Worm (Caenorhabditis elegans) whole organism, L1 larva: ENCODE data around the gene stim-1.
A peak's percentile ranks its signal among the peaks of the same experiment; 100 is the strongest.

Source experiments
- C16A3.4 ChIP-seq: fragments of 150-350 bp; optimal IDR thresholded peaks from 2 replicates; lab custom pipeline; 2014; ENCODE audit warnings: missing biosample characterization, missing genetic modification characterization
- C34B4.2 ChIP-seq: sonication (generic microtip); optimal IDR thresholded peaks from 2 replicates; lab custom pipeline; 2017; ENCODE audit warnings: mild to moderate bottlenecking, missing genetic modification characterization, missing compliant biosample characterization
- F16B12.6 ChIP-seq: fragments of 150-350 bp; optimal IDR thresholded peaks from 2 replicates; lab custom pipeline; 2014; ENCODE audit warnings: missing biosample characterization, missing genetic modification characterization
- alr-1 ChIP-seq: fragments of 200-800 bp; sonication (Bioruptor generic); optimal IDR thresholded peaks from 2 replicates; lab custom pipeline; 2018; ENCODE audit warnings: borderline replicate concordance, mild to moderate bottlenecking, missing genetic modification characterization, missing compliant biosample characterization
- aly-2 ChIP-seq: fragments of 150-350 bp; optimal IDR thresholded peaks from 2 replicates; lab custom pipeline; 2014; ENCODE audit warnings: missing biosample characterization, missing genetic modification characterization
- blmp-1 ChIP-seq: fragments of 150-350 bp; optimal IDR thresholded peaks from 2 replicates; lab custom pipeline; 2014; ENCODE audit warnings: missing biosample characterization, missing genetic modification characterization
- ceh-8 ChIP-seq: fragments of 200-800 bp; sonication (Bioruptor generic); optimal IDR thresholded peaks from 2 replicates; lab custom pipeline; 2018; ENCODE audit warnings: mild to moderate bottlenecking, missing genetic modification characterization, moderate library complexity, missing compliant biosample characterization
- ceh-88 ChIP-seq: fragments of 200-800 bp; sonication (Bioruptor generic); IDR thresholded peaks from 2 replicates; pipeline ENCODE4 v1.3.6; 2022; ENCODE audit warnings: missing genetic modification characterization, missing compliant biosample characterization
- ceh-90 ChIP-seq: sonication (generic microtip); optimal IDR thresholded peaks from 2 replicates; lab custom pipeline; 2016; ENCODE audit warnings: missing genetic modification characterization, missing compliant biosample characterization
- dpl-1 ChIP-seq, 3 experiments: fragments of 150-350 bp in 2 of 3; sonication (generic microtip) in 1 of 3; optimal IDR thresholded peaks; 2 replicates each; lab custom pipeline; 2014 to 2017; ENCODE audit warnings: missing biosample characterization in 3 of 3, missing genetic modification characterization in 3 of 3, missing genetic modification reagents in 3 of 3
- dsc-1 ChIP-seq: sonication (generic microtip); optimal IDR thresholded peaks from 2 replicates; lab custom pipeline; 2016; ENCODE audit warnings: mild to moderate bottlenecking, missing genetic modification characterization, missing compliant biosample characterization
- egl-13 ChIP-seq: sonication (generic microtip); optimal IDR thresholded peaks from 2 replicates; lab custom pipeline; 2016; ENCODE audit warnings: missing genotype, missing genetic modification reagents, missing genetic modification characterization, missing compliant biosample characterization
- egl-27 ChIP-seq, 2 experiments: fragments of 150-350 bp in 1 of 2; sonication (generic microtip); optimal IDR thresholded peaks; 3 replicates each; lab custom pipeline; 2017 to 2018; ENCODE audit warnings: missing biosample characterization in 2 of 2, missing genetic modification characterization in 2 of 2, missing genetic modification reagents in 2 of 2
- elt-3 ChIP-seq, 6 experiments: fragments of 150-350 bp in 1 of 6; sonication (generic microtip); optimal IDR thresholded peaks; 2 replicates each; lab custom pipeline; 2017 to 2018; ENCODE audit warnings: missing biosample characterization in 6 of 6, missing genetic modification characterization in 6 of 6, inconsistent platforms in 1 of 6
- ets-5 ChIP-seq: fragments of 200-800 bp; sonication (Bioruptor generic); IDR thresholded peaks from 2 replicates; pipeline ENCODE4 v1.3.6; 2022; ENCODE audit warnings: missing genetic modification characterization, missing compliant biosample characterization
- fkh-4 ChIP-seq: sonication (generic microtip); optimal IDR thresholded peaks from 2 replicates; lab custom pipeline; 2016; ENCODE audit warnings: missing compliant biosample characterization, missing genetic modification characterization, borderline replicate concordance
- fkh-8 ChIP-seq: sonication (generic microtip); optimal IDR thresholded peaks from 2 replicates; lab custom pipeline; 2016; ENCODE audit warnings: mild to moderate bottlenecking, missing genetic modification characterization, missing compliant biosample characterization
- fos-1 ChIP-seq: fragments of 150-350 bp; optimal IDR thresholded peaks from 2 replicates; lab custom pipeline; 2014; ENCODE audit warnings: missing biosample characterization, missing genetic modification characterization
- hlh-4 ChIP-seq: sonication (generic microtip); optimal IDR thresholded peaks from 2 replicates; lab custom pipeline; 2016; ENCODE audit warnings: mild to moderate bottlenecking, missing genetic modification characterization, missing compliant biosample characterization
- irx-1 ChIP-seq: sonication (generic microtip); optimal IDR thresholded peaks from 2 replicates; lab custom pipeline; 2016; ENCODE audit warnings: missing genetic modification characterization, missing compliant biosample characterization
- isw-1 ChIP-seq: fragments of 200-800 bp; sonication (Bioruptor generic); IDR thresholded peaks from 2 replicates; pipeline ENCODE4 v1.3.6; 2022; ENCODE audit warnings: missing genetic modification characterization, missing compliant biosample characterization
- lin-14 ChIP-seq: fragments of 200-800 bp; sonication (Bioruptor generic); optimal IDR thresholded peaks from 2 replicates; lab custom pipeline; 2018; ENCODE audit warnings: mild to moderate bottlenecking, missing genetic modification characterization, moderate library complexity, missing compliant biosample characterization
- lin-35 ChIP-seq, 2 experiments: fragments of 150-350 bp; optimal IDR thresholded peaks; 2 replicates each; lab custom pipeline; 2014; ENCODE audit warnings: missing biosample characterization in 2 of 2, missing genetic modification characterization in 2 of 2, missing genetic modification reagents in 2 of 2
- lin-39 ChIP-seq: fragments of 150-350 bp; optimal IDR thresholded peaks from 2 replicates; lab custom pipeline; 2014; ENCODE audit warnings: missing biosample characterization, missing genetic modification reagents, missing genetic modification characterization
- lir-3 ChIP-seq: sonication (generic microtip); optimal IDR thresholded peaks from 2 replicates; lab custom pipeline; 2016; ENCODE audit warnings: mild to moderate bottlenecking, missing genetic modification characterization, moderate library complexity, missing compliant biosample characterization; ENCODE audit not compliant: poor library complexity
- mab-9 ChIP-seq: fragments of 200-800 bp; sonication (Bioruptor generic); IDR thresholded peaks from 2 replicates; pipeline ENCODE4 v1.3.6; 2022; ENCODE audit warnings: missing genetic modification reagents, missing genetic modification characterization, missing compliant biosample characterization
- mdl-1 ChIP-seq, 2 experiments: fragments of 150-350 bp; optimal IDR thresholded peaks; 2 replicates each; lab custom pipeline; 2014 to 2017; ENCODE audit warnings: missing biosample characterization in 2 of 2, missing genetic modification characterization in 2 of 2, inconsistent platforms in 1 of 2
- mep-1 ChIP-seq: fragments of 150-350 bp; optimal IDR thresholded peaks from 2 replicates; lab custom pipeline; 2014; ENCODE audit warnings: missing biosample characterization, missing genetic modification characterization
- nhr-12 ChIP-seq: sonication (generic microtip); optimal IDR thresholded peaks from 2 replicates; lab custom pipeline; 2017; ENCODE audit warnings: missing biosample characterization, missing genetic modification characterization
- nhr-20 ChIP-seq: sonication (generic microtip); optimal IDR thresholded peaks from 2 replicates; lab custom pipeline; 2016; ENCODE audit warnings: mild to moderate bottlenecking, missing genetic modification characterization, missing compliant biosample characterization
- nhr-28 ChIP-seq: fragments of 150-350 bp; optimal IDR thresholded peaks from 2 replicates; lab custom pipeline; 2014; ENCODE audit warnings: missing biosample characterization, missing genetic modification characterization
- nhr-47 ChIP-seq: sonication (generic microtip); optimal IDR thresholded peaks from 2 replicates; lab custom pipeline; 2016; ENCODE audit warnings: mild to moderate bottlenecking, missing genetic modification characterization, moderate library complexity, missing compliant biosample characterization
- nhr-76 ChIP-seq: sonication (generic microtip); optimal IDR thresholded peaks from 2 replicates; lab custom pipeline; 2017; ENCODE audit warnings: missing biosample characterization, missing genetic modification characterization
- nhr-84 ChIP-seq: sonication (generic microtip); optimal IDR thresholded peaks from 2 replicates; lab custom pipeline; 2017; ENCODE audit warnings: missing biosample characterization, missing genetic modification characterization
- nhr-85 ChIP-seq: sonication (generic microtip); peaks from one replicate; lab custom pipeline; 2016; ENCODE audit warnings: missing genetic modification characterization, inconsistent platforms, missing compliant biosample characterization
- pax-3 ChIP-seq: fragments of 200-800 bp; sonication (Bioruptor generic); optimal IDR thresholded peaks from 2 replicates; lab custom pipeline; 2018; ENCODE audit warnings: mild to moderate bottlenecking, missing genetic modification characterization, moderate library complexity, missing compliant biosample characterization
- rnt-1 ChIP-seq: sonication (generic microtip); optimal IDR thresholded peaks from 2 replicates; lab custom pipeline; 2016; ENCODE audit warnings: mild to moderate bottlenecking, missing genetic modification characterization, moderate library complexity, missing compliant biosample characterization
- snpc-4 ChIP-seq: fragments of 150-350 bp; optimal IDR thresholded peaks from 2 replicates; lab custom pipeline; 2014; ENCODE audit warnings: missing biosample characterization, missing genetic modification characterization
- snu-23 ChIP-seq: sonication (generic microtip); optimal IDR thresholded peaks from 2 replicates; lab custom pipeline; 2016; ENCODE audit warnings: missing genetic modification characterization, missing compliant biosample characterization
- tlp-1 ChIP-seq: fragments of 150-350 bp; optimal IDR thresholded peaks from 2 replicates; lab custom pipeline; 2014; ENCODE audit warnings: missing biosample characterization, missing genetic modification characterization
- unc-130 ChIP-seq: fragments of 150-350 bp; optimal IDR thresholded peaks from 2 replicates; lab custom pipeline; 2017; ENCODE audit warnings: missing biosample characterization, missing genetic modification characterization, inconsistent platforms
- unc-30 ChIP-seq: sonication (generic microtip); optimal IDR thresholded peaks from 2 replicates; lab custom pipeline; 2017; ENCODE audit warnings: missing biosample characterization, missing genetic modification characterization
- unc-86 ChIP-seq: sonication (generic microtip); optimal IDR thresholded peaks from 2 replicates; lab custom pipeline; 2016; ENCODE audit warnings: missing genetic modification characterization, missing compliant biosample characterization
- unc-98 ChIP-seq: fragments of 200-800 bp; sonication (Bioruptor generic); IDR thresholded peaks from 2 replicates; pipeline ENCODE4 v1.3.6; 2022; ENCODE audit warnings: missing genetic modification characterization, missing compliant biosample characterization
- zip-4 ChIP-seq: fragments of 200-800 bp; sonication (Bioruptor generic); optimal IDR thresholded peaks from 2 replicates; lab custom pipeline; 2018; ENCODE audit warnings: mild to moderate bottlenecking, missing genetic modification characterization, moderate library complexity, missing compliant biosample characterization
- ztf-4 ChIP-seq: fragments of 150-350 bp; optimal IDR thresholded peaks from 2 replicates; lab custom pipeline; 2014; ENCODE audit warnings: missing biosample characterization, missing genetic modification characterization

The stim-1 gene

DNA sequence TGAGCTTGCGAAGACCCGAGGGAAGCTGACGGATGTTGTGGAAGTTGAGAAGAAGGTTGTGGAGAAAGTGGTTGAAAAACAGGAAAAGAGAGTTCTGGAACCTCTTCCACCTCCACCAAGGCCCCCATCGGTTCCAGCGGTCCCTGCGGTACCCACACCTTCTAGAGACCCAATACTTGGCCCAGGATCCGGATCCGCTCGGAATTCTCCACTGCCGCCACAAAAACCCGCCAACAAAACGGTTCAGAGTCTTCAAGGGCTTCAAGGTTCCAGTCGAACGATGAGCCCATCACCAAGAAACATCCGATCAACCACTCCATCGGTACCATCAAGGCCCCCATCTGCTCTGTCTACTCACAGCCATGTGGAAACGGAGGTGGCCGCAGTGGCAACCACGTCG, 18.5 kb upstream of the stim-1 start:
- TF ChIP-seq egl-27 (tag; optimal IDR thresholded peaks at IDR 0.05; lab: Kevin White, UChicago) = no peak
- TF ChIP-seq fkh-8 (tag; lab: Kevin White, UChicago) = no peak
- no peak for TF ChIP-seq aly-2 (tag; lab: Kevin White, UChicago)
- no peak for TF ChIP-seq C16A3.4 (tag; lab: Kevin White, UChicago)
- no peak for TF ChIP-seq nhr-76
- TF ChIP-seq dsc-1 (tag; lab: Kevin White, UChicago) = no peak
- TF ChIP-seq nhr-28 (tag; lab: Kevin White, UChicago) = no peak
- TF ChIP-seq snpc-4 = no peak
- TF ChIP-seq unc-98 (GFP tag; lab: Robert Waterston, UW) = no peak
- no peak for TF ChIP-seq zip-4 (GFP tag; lab: Kevin White, UChicago)
- TF ChIP-seq nhr-12 (tag; lab: Kevin White, UChicago) = no peak
- no peak for TF ChIP-seq elt-3 (tag; optimal IDR thresholded peaks at IDR 0.05; lab: Kevin White, UChicago)
- no peak for TF ChIP-seq ets-5 (GFP tag; lab: Robert Waterston, UW)
- no peak for TF ChIP-seq lin-35 (GFP tag; optimal IDR thresholded peaks at IDR 0.05; lab: Kevin White, UChicago)
- no peak for TF ChIP-seq tlp-1
- TF ChIP-seq nhr-84 (tag; lab: Kevin White, UChicago) = no peak
- no peak for TF ChIP-seq nhr-47 (tag; lab: Kevin White, UChicago)
- no peak for TF ChIP-seq alr-1 (tag; lab: Kevin White, UChicago)

DNA sequence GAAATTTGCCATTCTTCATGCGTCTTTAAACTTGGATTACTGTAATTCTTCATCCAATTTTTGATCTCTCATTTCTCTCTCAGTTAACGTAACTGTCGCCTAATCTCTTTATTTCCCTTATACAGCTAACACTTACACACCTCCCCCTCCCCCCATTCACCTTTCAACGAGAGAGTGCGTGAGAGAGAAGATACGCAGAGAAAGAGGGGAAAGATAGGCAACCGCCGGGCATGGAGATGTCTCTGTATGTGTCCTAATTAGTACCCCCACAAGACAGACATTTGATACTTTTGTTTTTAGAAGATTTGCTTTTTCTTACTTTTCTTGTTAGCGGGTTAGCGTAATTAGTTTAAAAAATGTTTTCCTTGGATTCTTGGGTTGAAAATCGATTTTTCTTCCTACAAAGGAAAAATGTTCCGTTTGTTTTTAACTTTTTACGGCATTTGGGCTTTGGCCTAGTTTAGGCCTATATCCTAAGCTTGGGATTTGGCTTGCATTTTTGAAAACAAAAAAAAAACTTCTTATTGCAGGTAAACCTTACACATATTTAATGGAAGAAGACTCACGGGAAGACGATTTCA, 15.9 kb upstream of the stim-1 start, which contains the start of gene affl-2:
affl-2 (plus strand) TSS at position 531 of the 581 bp plus-strand sequence.
- TF ChIP-seq nhr-20 (tag; lab: Kevin White, UChicago) (peak; percentile 14), blmp-1 (tag; lab: Kevin White, UChicago) (peak; percentile 90), snu-23 (GFP tag; lab: Kevin White, UChicago) (peak; percentile 45), elt-3 (tag; optimal IDR thresholded peaks at IDR 0.05; lab: Kevin White, UChicago) (peak in 2 of 6 experiments; percentile 2 to 74), ceh-90 (tag; lab: Kevin White, UChicago) (no peak), nhr-28 (tag; lab: Kevin White, UChicago) (no peak), fos-1 (tag; lab: Kevin White, UChicago) (no peak), isw-1 (GFP tag; lab: Robert Waterston, UW) (0 out of 2 replicates have a peak, but pooled peaks have one; percentile 1), lin-14 (GFP tag; lab: Kevin White, UChicago) (peak; percentile 74), lin-35 (GFP tag; optimal IDR thresholded peaks at IDR 0.05; lab: Kevin White, UChicago) (peak in 1 of 2 experiments; percentile 20), mep-1 (tag; lab: Kevin White, UChicago) (peak; percentile 70), ceh-88 (no peak), rnt-1 (peak; percentile 9), egl-13 (no peak)
- TF ChIP-seq, all 84 proteins: peak for 9

DNA sequence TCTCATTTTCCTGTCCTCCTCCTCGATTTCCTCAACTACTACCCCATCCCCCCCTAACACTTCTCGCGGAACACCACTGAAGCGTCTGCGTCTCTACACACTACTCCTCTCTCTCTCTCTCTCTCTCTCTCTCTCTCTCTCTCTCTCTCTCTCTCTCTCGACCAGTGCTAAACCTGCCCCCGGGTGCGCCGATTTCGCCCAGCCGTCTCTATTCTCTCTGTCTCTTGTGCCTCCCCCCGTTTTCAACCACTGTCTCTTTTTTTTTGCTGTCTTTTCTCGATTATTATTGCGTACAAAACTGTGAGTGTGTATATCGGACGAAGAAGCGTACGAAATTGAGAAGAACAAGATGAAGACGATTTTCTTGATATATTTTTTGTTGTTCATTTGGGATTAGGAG, 14.4 kb upstream of the stim-1 start:
- TF ChIP-seq lin-14 (GFP tag; lab: Kevin White, UChicago) = peak; percentile 90
- peak; percentile 15 for TF ChIP-seq F16B12.6 (tag; lab: Kevin White, UChicago)
- TF ChIP-seq ztf-4 (tag; lab: Kevin White, UChicago) = no peak
- TF ChIP-seq nhr-47 (tag; lab: Kevin White, UChicago) = peak; percentile 54
- TF ChIP-seq unc-86 (tag; lab: Kevin White, UChicago) = no peak
- no peak for TF ChIP-seq lin-39 (tag; lab: Kevin White, UChicago)
- no peak for TF ChIP-seq hlh-4 (tag; lab: Kevin White, UChicago)
- no peak for TF ChIP-seq mab-9 (GFP tag; lab: Robert Waterston, UW)
- peak; percentile 45 for TF ChIP-seq ceh-8 (GFP tag; lab: Kevin White, UChicago)
- peak; percentile 24 to 45 (median 34) for TF ChIP-seq dpl-1 (GFP tag; optimal IDR thresholded peaks at IDR 0.05; lab: Kevin White, UChicago)
- peak; percentile 70 for TF ChIP-seq rnt-1
- TF ChIP-seq nhr-28 (tag; lab: Kevin White, UChicago) = no peak
- no peak for TF ChIP-seq lir-3 (tag; lab: Kevin White, UChicago)
- TF ChIP-seq nhr-85 = peak; percentile 92
- TF ChIP-seq ets-5 (GFP tag; lab: Robert Waterston, UW) = no peak
- TF ChIP-seq mep-1 (tag; lab: Kevin White, UChicago) = peak; percentile 17
- TF ChIP-seq pax-3 = no peak
- peak; percentile 18; the same call in 1 of the 2 replicates for TF ChIP-seq isw-1 (GFP tag; lab: Robert Waterston, UW)
- peak in 1 of 2 experiments; percentile 16 for TF ChIP-seq mdl-1 (tag; optimal IDR thresholded peaks at IDR 0.05; lab: Kevin White, UChicago)
- TF ChIP-seq unc-130 (tag; lab: Kevin White, UChicago) = no peak
- TF ChIP-seq nhr-12 (tag; lab: Kevin White, UChicago) = no peak
- TF ChIP-seq irx-1 = no peak
- no peak for TF ChIP-seq fkh-4
- no peak for TF ChIP-seq nhr-84 (tag; lab: Kevin White, UChicago)
- TF ChIP-seq blmp-1 (tag; lab: Kevin White, UChicago) = peak; percentile 71
- TF ChIP-seq unc-30 (tag; lab: Kevin White, UChicago) = no peak
- TF ChIP-seq fkh-8 (tag; lab: Kevin White, UChicago) = no peak
- no peak for TF ChIP-seq C34B4.2
